Fruit fly (Drosophila melanogaster) S2 (cell line): Measurements from ENCODE around the gene Desi.

Experiments
- CG8478 ChIP-seq: fragments of >200 bp; optimal IDR thresholded peaks from 2 replicates; lab custom pipeline; 2018
- CTCF ChIP-seq, 2 experiments: fragments of >200 bp; optimal IDR thresholded peaks; 2 replicates each; lab custom pipeline; 2018

dm6 chr3R:10747650-10748049 lies 31.7 kb upstream of the Desi start:
- no peak for TF ChIP-seq CG8478 (lab: Kevin White, UChicago)
- TF ChIP-seq CTCF (optimal IDR thresholded peaks at IDR 0.05; lab: Kevin White, UChicago) = no peak
